Worm (Caenorhabditis elegans) whole organism, L2 larva: Measurements from ENCODE around the gene F28A12.10.

Experiments
- C34F6.9 ChIP-seq: fragments of 150-350 bp; optimal IDR thresholded peaks from 2 replicates; lab custom pipeline; 2014; ENCODE audit warnings: missing biosample characterization, missing genetic modification characterization
- F13H6.1 ChIP-seq: sonication (generic microtip); optimal IDR thresholded peaks from 2 replicates; lab custom pipeline; 2016; ENCODE audit warnings: missing genetic modification characterization, missing compliant biosample characterization
- Y55F3AM.14 ChIP-seq: fragments of 200-800 bp; sonication (Bioruptor generic); optimal IDR thresholded peaks from 2 replicates; lab custom pipeline; 2018; ENCODE audit warnings: mild to moderate bottlenecking, missing genetic modification characterization, missing compliant biosample characterization
- alr-1 ChIP-seq: fragments of 150-350 bp; optimal IDR thresholded peaks from 2 replicates; lab custom pipeline; 2014; ENCODE audit warnings: missing biosample characterization, missing genetic modification characterization
- ama-1 ChIP-seq: fragments of 150-350 bp; optimal IDR thresholded peaks from 2 replicates; lab custom pipeline; 2018; ENCODE audit warnings: inconsistent platforms
- blmp-1 ChIP-seq: sonication (generic microtip); optimal IDR thresholded peaks from 2 replicates; lab custom pipeline; 2017; ENCODE audit warnings: missing genetic modification characterization, mild to moderate bottlenecking, missing compliant biosample characterization, antibody characterized with exemption, moderate library complexity; ENCODE audit not compliant: insufficient read depth
- ceh-16 ChIP-seq: fragments of 150-350 bp; optimal IDR thresholded peaks from 2 replicates; lab custom pipeline; 2014; ENCODE audit warnings: missing biosample characterization, missing genetic modification characterization
- crh-2 ChIP-seq: sonication (generic microtip); optimal IDR thresholded peaks from 2 replicates; lab custom pipeline; 2017; ENCODE audit warnings: missing biosample characterization, missing genetic modification characterization
- egl-27 ChIP-seq: sonication (generic microtip); optimal IDR thresholded peaks from 3 replicates; lab custom pipeline; 2017; ENCODE audit warnings: missing biosample characterization, missing genetic modification reagents, missing genetic modification characterization
- elt-3 ChIP-seq: sonication (generic microtip); optimal IDR thresholded peaks from 2 replicates; lab custom pipeline; 2017; ENCODE audit warnings: missing biosample characterization, missing genetic modification characterization
- fos-1 ChIP-seq: fragments of 150-350 bp; optimal IDR thresholded peaks from 2 replicates; lab custom pipeline; 2014; ENCODE audit warnings: missing biosample characterization, missing genetic modification characterization
- gmeb-1 ChIP-seq: fragments of 150-350 bp; optimal IDR thresholded peaks from 2 replicates; lab custom pipeline; 2014; ENCODE audit warnings: missing biosample characterization, missing genetic modification characterization
- lin-11 ChIP-seq: fragments of 150-350 bp; sonication (generic microtip); optimal IDR thresholded peaks from 2 replicates; lab custom pipeline; 2014; ENCODE audit warnings: missing biosample characterization, missing genetic modification characterization, inconsistent platforms, mixed read lengths
- lin-13 ChIP-seq: fragments of 150-350 bp; optimal IDR thresholded peaks from 2 replicates; lab custom pipeline; 2014; ENCODE audit warnings: missing biosample characterization, missing genetic modification reagents, missing genetic modification characterization
- lsy-2 ChIP-seq, 2 experiments: fragments of 150-350 bp in 1 of 2; sonication (generic microtip) in 1 of 2; optimal IDR thresholded peaks; 2 replicates each; lab custom pipeline; 2014 to 2017; ENCODE audit warnings: missing biosample characterization in 2 of 2, missing genetic modification characterization in 2 of 2
- mab-5 ChIP-seq: fragments of 150-350 bp; optimal IDR thresholded peaks from 2 replicates; lab custom pipeline; 2014; ENCODE audit warnings: missing biosample characterization, missing genetic modification characterization
- mdl-1 ChIP-seq, 2 experiments: fragments of 150-350 bp in 1 of 2; sonication (generic microtip) in 1 of 2; optimal IDR thresholded peaks; 2 replicates each; lab custom pipeline; 2017; ENCODE audit warnings: missing biosample characterization in 2 of 2, missing genetic modification characterization in 2 of 2
- nhr-12 ChIP-seq: fragments of 150-350 bp; optimal IDR thresholded peaks from 2 replicates; lab custom pipeline; 2014; ENCODE audit warnings: missing biosample characterization, missing genetic modification characterization
- nhr-129 ChIP-seq: fragments of 150-350 bp; optimal IDR thresholded peaks from 2 replicates; lab custom pipeline; 2014; ENCODE audit warnings: missing biosample characterization, missing genetic modification characterization
- nhr-21 ChIP-seq: fragments of 150-350 bp; optimal IDR thresholded peaks from 2 replicates; lab custom pipeline; 2014; ENCODE audit warnings: missing biosample characterization, missing genetic modification characterization
- nhr-23 ChIP-seq: fragments of 150-350 bp; optimal IDR thresholded peaks from 2 replicates; lab custom pipeline; 2014; ENCODE audit warnings: missing biosample characterization, missing genetic modification reagents, missing genetic modification characterization
- nhr-237 ChIP-seq: fragments of 150-350 bp; optimal IDR thresholded peaks from 2 replicates; lab custom pipeline; 2014; ENCODE audit warnings: missing biosample characterization, missing genetic modification characterization
- nhr-25 ChIP-seq: fragments of 150-350 bp; sonication (generic microtip); optimal IDR thresholded peaks from 3 replicates; lab custom pipeline; 2014; ENCODE audit warnings: missing biosample characterization, missing genetic modification characterization
- sem-4 ChIP-seq: fragments of 150-350 bp; optimal IDR thresholded peaks from 2 replicates; lab custom pipeline; 2014; ENCODE audit warnings: missing biosample characterization, missing genetic modification reagents, missing genetic modification characterization
- skn-1 ChIP-seq: sonication (generic microtip); optimal IDR thresholded peaks from 2 replicates; lab custom pipeline; 2017; ENCODE audit warnings: missing biosample characterization, missing genetic modification characterization
- sma-3 ChIP-seq: sonication (generic microtip); optimal IDR thresholded peaks from 2 replicates; lab custom pipeline; 2016; ENCODE audit warnings: missing genetic modification reagents, missing genetic modification characterization, missing compliant biosample characterization
- sma-9 ChIP-seq, 2 experiments: fragments of 150-350 bp in 1 of 2; sonication (generic microtip) in 1 of 2; optimal IDR thresholded peaks; 2 replicates each; lab custom pipeline; 2014 to 2016; ENCODE audit warnings: missing genetic modification characterization in 2 of 2, mild to moderate bottlenecking in 1 of 2, missing biosample characterization in 1 of 2, missing compliant biosample characterization in 1 of 2, missing genetic modification reagents in 1 of 2, moderate library complexity in 1 of 2
- snpc-4 ChIP-seq: fragments of 150-350 bp; optimal IDR thresholded peaks from 2 replicates; lab custom pipeline; 2014; ENCODE audit warnings: missing biosample characterization, missing genetic modification characterization
- unc-55 ChIP-seq: fragments of 150-350 bp; sonication (generic microtip); optimal IDR thresholded peaks from 3 replicates; lab custom pipeline; 2014; ENCODE audit warnings: missing biosample characterization, missing genetic modification reagents, missing genetic modification characterization
- zag-1 ChIP-seq: fragments of 150-350 bp; optimal IDR thresholded peaks from 2 replicates; lab custom pipeline; 2014; ENCODE audit warnings: missing biosample characterization, missing genetic modification characterization
- ztf-1 ChIP-seq: fragments of 200-800 bp; sonication (Bioruptor generic); conservative IDR thresholded peaks from 2 replicates; pipeline ENCODE4 v1.3.6; 2022; ENCODE audit warnings: missing genetic modification characterization, missing compliant biosample characterization
- ztf-11 ChIP-seq: sonication (generic microtip); optimal IDR thresholded peaks from 2 replicates; lab custom pipeline; 2017; ENCODE audit warnings: missing biosample characterization, missing genetic modification characterization
- ztf-4 ChIP-seq: fragments of 150-350 bp; optimal IDR thresholded peaks from 2 replicates; lab custom pipeline; 2014; ENCODE audit warnings: missing biosample characterization, missing genetic modification characterization

The F28A12.10 gene

ce11 chrV:8618738-8619137 lies 18.8 kb downstream of the F28A12.10 start, which contains the start of gene grd-5:
Gene grd-5 (plus strand): TSS chrV:8619032.
- TF ChIP-seq F13H6.1 (tag; lab: Kevin White, UChicago) (no peak), unc-55 (GFP tag; lab: Kevin White, UChicago) (no peak), mab-5 (tag; lab: Kevin White, UChicago) (no peak), lin-11 (tag; lab: Kevin White, UChicago) (no peak), zag-1 (tag; lab: Kevin White, UChicago) (no peak), sma-3 (GFP tag; lab: Kevin White, UChicago) (no peak), nhr-129 (no peak), snpc-4 (tag; lab: Kevin White, UChicago) (no peak), sma-9 (GFP tag; optimal IDR thresholded peaks at IDR 0.05; lab: Kevin White, UChicago) (peak; percentile 39), sma-9 (tag; optimal IDR thresholded peaks at IDR 0.05; lab: Kevin White, UChicago) (no peak)
- TF ChIP-seq, all 48 proteins: peak for 1

- TF ChIP-seq egl-27: no peak
- no peak for TF ChIP-seq ama-1
- no peak for TF ChIP-seq ztf-4 (tag; lab: Kevin White, UChicago)
- no peak for TF ChIP-seq gmeb-1
These were observed 21.9 kb downstream of the F28A12.10 start for ce11 chrV:8615711-8616110.

ce11 chrV:8610633-8611404 lies 26.7 kb downstream of the F28A12.10 start, which contains the start of gene fip-4:
Gene fip-4 (minus strand): TSS chrV:8611268.
- TF ChIP-seq lin-13: no peak
- no peak for TF ChIP-seq ztf-1
- TF ChIP-seq nhr-21 (tag; lab: Kevin White, UChicago): peak; percentile 44
- peak in 1 of 2 experiments; percentile 22 for TF ChIP-seq lsy-2 (tag; optimal IDR thresholded peaks at IDR 0.05; lab: Kevin White, UChicago)
- no peak for TF ChIP-seq ztf-11 (tag; lab: Kevin White, UChicago)
- TF ChIP-seq nhr-237 (tag; lab: Kevin White, UChicago): no peak
- peak; percentile 7 for TF ChIP-seq F13H6.1 (tag; lab: Kevin White, UChicago)
- no peak for TF ChIP-seq ztf-4 (tag; lab: Kevin White, UChicago)
- TF ChIP-seq elt-3 (tag; lab: Kevin White, UChicago): no peak
- TF ChIP-seq Y55F3AM.14 (GFP tag; lab: Kevin White, UChicago): no peak
- TF ChIP-seq mdl-1 (tag; optimal IDR thresholded peaks at IDR 0.05; lab: Kevin White, UChicago): peak in 1 of 2 experiments; percentile 34
- TF ChIP-seq sma-3 (GFP tag; lab: Kevin White, UChicago): peak; percentile 29
- TF ChIP-seq lin-11 (tag; lab: Kevin White, UChicago): no peak
- no peak for TF ChIP-seq nhr-23 (tag; lab: Kevin White, UChicago)
- no peak for TF ChIP-seq ceh-16 (tag; lab: Kevin White, UChicago)
- no peak for TF ChIP-seq nhr-12 (tag; lab: Kevin White, UChicago)
- TF ChIP-seq sma-9 (GFP tag; optimal IDR thresholded peaks at IDR 0.05; lab: Kevin White, UChicago): peak; percentile 70
- TF ChIP-seq sma-9 (tag; optimal IDR thresholded peaks at IDR 0.05; lab: Kevin White, UChicago): no peak
- TF ChIP-seq C34F6.9: peak; percentile 45
- TF ChIP-seq nhr-129: peak; percentile 46
- peak; percentile 55 for TF ChIP-seq ama-1
- no peak for TF ChIP-seq crh-2
- TF ChIP-seq blmp-1: peak; percentile 98
- TF ChIP-seq nhr-25 (tag; lab: Kevin White, UChicago): peak; percentile 79
- TF ChIP-seq zag-1 (tag; lab: Kevin White, UChicago): no peak
- peak; percentile 28 for TF ChIP-seq sem-4 (tag; lab: Kevin White, UChicago)
- no peak for TF ChIP-seq skn-1 (tag; lab: Kevin White, UChicago)
- peak; percentile 43 for TF ChIP-seq fos-1

ce11 chrV:8609776-8610529 lies 27.6 kb downstream of the F28A12.10 start:
- TF ChIP-seq F13H6.1 (tag; lab: Kevin White, UChicago): peak; percentile 10
- TF ChIP-seq fos-1: peak; percentile 7
- TF ChIP-seq nhr-21 (tag; lab: Kevin White, UChicago): peak; percentile 50
- peak; percentile 17 for TF ChIP-seq unc-55 (GFP tag; lab: Kevin White, UChicago)
- no peak for TF ChIP-seq alr-1 (tag; lab: Kevin White, UChicago)
- peak in 1 of 2 experiments; percentile 16 for TF ChIP-seq mdl-1 (tag; optimal IDR thresholded peaks at IDR 0.05; lab: Kevin White, UChicago)
- TF ChIP-seq nhr-129: peak; percentile 45
- TF ChIP-seq ceh-16 (tag; lab: Kevin White, UChicago): no peak
